Worm (Caenorhabditis elegans) whole organism, young adult: Measurements from ENCODE around the gene srw-39.

Experiments
- B0019.2 ChIP-seq: fragments of 200-800 bp; sonication (Bioruptor generic); conservative IDR thresholded peaks from 2 replicates; pipeline ENCODE4 v1.3.6; 2022; ENCODE audit warnings: missing genetic modification reagents, missing genetic modification characterization, missing compliant biosample characterization
- F10E7.11 ChIP-seq: sonication (generic microtip); optimal IDR thresholded peaks from 2 replicates; lab custom pipeline; 2017; ENCODE audit warnings: mild to moderate bottlenecking, missing genetic modification characterization, moderate library complexity, missing compliant biosample characterization
- Y56A3A.18 ChIP-seq: fragments of 200-800 bp; sonication (Bioruptor generic); IDR thresholded peaks from 2 replicates; pipeline ENCODE4 v1.3.6; 2022; ENCODE audit warnings: missing genetic modification reagents, missing genetic modification characterization, missing compliant biosample characterization
- ama-1 ChIP-seq, 3 experiments: fragments of 150-350 bp in 1 of 3; sonication (generic microtip) in 2 of 3; optimal IDR thresholded peaks; 2 replicates each; lab custom pipeline; 2014 to 2018; ENCODE audit warnings: missing biosample characterization in 2 of 3, missing genetic modification characterization in 2 of 3, missing genetic modification reagents in 2 of 3
- aptf-2 ChIP-seq: fragments of 200-800 bp; sonication (Bioruptor generic); conservative IDR thresholded peaks from 2 replicates; pipeline ENCODE4 v1.3.6; 2022; ENCODE audit warnings: missing genetic modification reagents, missing genetic modification characterization, missing compliant biosample characterization
- bed-1 ChIP-seq: fragments of 200-800 bp; sonication (Bioruptor generic); IDR thresholded peaks from 2 replicates; pipeline ENCODE4 v1.3.6; 2022; ENCODE audit warnings: missing genetic modification reagents, missing genetic modification characterization, missing compliant biosample characterization
- dox-1 ChIP-seq: fragments of 200-800 bp; sonication (Bioruptor generic); IDR thresholded peaks from 2 replicates; pipeline ENCODE4 v1.3.6; 2022; ENCODE audit warnings: missing genetic modification reagents, missing genetic modification characterization, missing compliant biosample characterization
- dpl-1 ChIP-seq: fragments of 150-350 bp; optimal IDR thresholded peaks from 2 replicates; lab custom pipeline; 2014; ENCODE audit warnings: missing biosample characterization, missing genetic modification reagents, missing genetic modification characterization
- mxl-1 ChIP-seq: sonication (generic microtip); optimal IDR thresholded peaks from 2 replicates; lab custom pipeline; 2016; ENCODE audit warnings: missing genetic modification characterization, missing compliant biosample characterization
- nhr-179 ChIP-seq: sonication (generic microtip); optimal IDR thresholded peaks from 2 replicates; lab custom pipeline; 2016; ENCODE audit warnings: mild to moderate bottlenecking, missing genetic modification characterization, missing compliant biosample characterization
- nhr-27 ChIP-seq: fragments of 200-800 bp; sonication (Bioruptor generic); optimal IDR thresholded peaks from 2 replicates; lab custom pipeline; 2018; ENCODE audit warnings: mild to moderate bottlenecking, missing genetic modification characterization, moderate library complexity, missing compliant biosample characterization
- pha-4 ChIP-seq: fragments of 150-350 bp; sonication (generic microtip); optimal IDR thresholded peaks from 2 replicates; lab custom pipeline; 2014; ENCODE audit warnings: missing biosample characterization, missing genetic modification reagents, missing genetic modification characterization
- snpc-4 ChIP-seq, 5 experiments: fragments of 150-350 bp in 1 of 5; sonication (generic microtip) in 4 of 5; optimal IDR thresholded peaks; 2 replicates each; lab custom pipeline; 2014 to 2018; ENCODE audit warnings: missing genetic modification characterization in 5 of 5, missing biosample characterization in 3 of 5, antibody characterized with exemption in 2 of 5, mild to moderate bottlenecking in 2 of 5, missing compliant biosample characterization in 2 of 5, missing genotype in 2 of 5, moderate library complexity in 2 of 5, missing genetic modification reagents in 1 of 5
- unc-62 ChIP-seq: fragments of 150-350 bp; optimal IDR thresholded peaks from 2 replicates; lab custom pipeline; 2014; ENCODE audit warnings: missing biosample characterization, missing genetic modification reagents, missing genetic modification characterization

DNA sequence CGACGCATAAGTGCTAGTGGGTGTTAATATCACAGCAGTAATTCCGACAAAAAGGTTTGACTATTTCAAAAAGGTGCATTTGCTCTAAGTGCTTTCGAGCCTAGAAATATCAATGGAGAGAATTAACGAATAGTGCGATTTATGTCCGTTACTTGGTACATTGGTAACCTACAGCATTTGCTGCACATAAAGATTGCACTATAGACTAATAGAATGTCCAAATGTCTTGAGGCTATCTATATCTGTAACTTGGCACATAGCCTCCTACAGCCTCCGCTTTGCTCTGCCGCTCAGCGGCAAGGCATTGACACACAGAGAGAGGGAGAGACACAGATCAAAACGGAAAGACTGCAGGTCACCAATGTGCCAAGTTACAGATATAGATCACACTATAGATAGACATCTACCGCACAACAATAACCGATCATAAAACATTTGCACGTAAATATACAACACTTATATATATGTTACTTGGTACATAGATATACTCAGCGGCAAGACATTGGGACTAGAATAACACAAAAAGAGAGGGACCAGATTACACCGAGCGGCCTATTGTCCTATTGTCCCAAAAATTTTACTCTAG, 23.7 kb upstream of the srw-39 start, which contains the start of the genes srh-217 and Y113G7B.28:
- TF ChIP-seq mxl-1 (no peak), B0019.2 (GFP tag; lab: Robert Waterston, UW) (no peak), F10E7.11 (tag; lab: Kevin White, UChicago) (no peak), dpl-1 (no peak), nhr-179 (tag; lab: Kevin White, UChicago) (no peak), bed-1 (no peak), aptf-2 (no peak), dox-1 (no peak), ama-1 (optimal IDR thresholded peaks at IDR 0.05; lab: Kevin White, UChicago) (no peak), ama-1 (GFP tag; optimal IDR thresholded peaks at IDR 0.05; lab: Kevin White, UChicago) (no peak), pha-4 (tag; lab: Kevin White, UChicago) (no peak), Y56A3A.18 (GFP tag; lab: Robert Waterston, UW) (no peak), unc-62 (GFP tag; lab: Kevin White, UChicago) (no peak), nhr-27 (tag; lab: Kevin White, UChicago) (no peak), snpc-4 (GFP tag; optimal IDR thresholded peaks at IDR 0.05; lab: Kevin White, UChicago) (no peak), snpc-4 (tag; optimal IDR thresholded peaks at IDR 0.05; lab: Kevin White, UChicago) (no peak)
